Fruit fly (Drosophila melanogaster) whole organism, adult: ENCODE data around the gene bi.

Experiments used
- CG14711 ChIP-seq: fragments of 200-800 bp; sonication (Bioruptor generic); optimal IDR thresholded peaks from 2 replicates; lab custom pipeline; 2018; ENCODE audit warnings: missing biosample characterization, mild to moderate bottlenecking, missing genetic modification characterization, moderate library complexity
- Clk ChIP-seq: fragments of 200-800 bp; sonication (Bioruptor generic); optimal IDR thresholded peaks from 2 replicates; lab custom pipeline; 2017; ENCODE audit warnings: missing biosample characterization, missing genetic modification characterization
- Hr96 ChIP-seq: fragments of 200-800 bp; sonication (Bioruptor generic); optimal IDR thresholded peaks from 2 replicates; lab custom pipeline; 2016; ENCODE audit warnings: missing biosample characterization, missing genetic modification characterization
- bab1 ChIP-seq: fragments of 200-800 bp; sonication (Bioruptor generic); optimal IDR thresholded peaks from 3 replicates; lab custom pipeline; 2019; ENCODE audit warnings: missing biosample characterization, mild to moderate bottlenecking, missing genetic modification characterization, moderate library complexity
- cnc ChIP-seq, 2 experiments: fragments of >200 bp; optimal IDR thresholded peaks; 2 replicates each; lab custom pipeline; 2017
- kay ChIP-seq: fragments of 200-800 bp; sonication (Bioruptor generic); peaks from one replicate; lab custom pipeline; 2016; ENCODE audit warnings: missing biosample characterization, missing genetic modification characterization, borderline replicate concordance
- toe ChIP-seq: fragments of 200-800 bp; sonication (Bioruptor generic); optimal IDR thresholded peaks from 2 replicates; lab custom pipeline; 2016; ENCODE audit warnings: missing biosample characterization, missing genetic modification characterization

- no peak for TF ChIP-seq kay
- TF ChIP-seq bab1 = no peak
- TF ChIP-seq CG14711 = no peak
- no peak for TF ChIP-seq cnc (optimal IDR thresholded peaks at IDR 0.05; lab: Kevin White, UChicago)
- no peak for TF ChIP-seq toe (GFP tag; lab: Kevin White, UChicago)
- no peak for TF ChIP-seq Clk (GFP tag; lab: Kevin White, UChicago)
- no peak for TF ChIP-seq Hr96 (GFP tag; lab: Kevin White, UChicago)
Observed at dm6 chrX:4413146-4413545, 490 bp downstream of the bi start.
